Worm (Caenorhabditis elegans) whole organism, young adult: ENCODE data around the gene F26G5.1.

ENCODE experiments used
- F10E7.11 ChIP-seq: sonication (generic microtip); optimal IDR thresholded peaks from 2 replicates; lab custom pipeline; 2017; ENCODE audit warnings: mild to moderate bottlenecking, missing genetic modification characterization, moderate library complexity, missing compliant biosample characterization
- F23B12.7 ChIP-seq: sonication (generic microtip); optimal IDR thresholded peaks from 2 replicates; lab custom pipeline; 2017; ENCODE audit warnings: missing genetic modification characterization, mild to moderate bottlenecking, missing compliant biosample characterization, antibody characterized with exemption, moderate library complexity; ENCODE audit not compliant: insufficient read depth
- K11D2.4 ChIP-seq: fragments of 200-800 bp; sonication (Bioruptor generic); IDR thresholded peaks from 2 replicates; pipeline ENCODE4 v1.3.6; 2022; ENCODE audit warnings: missing genetic modification reagents, missing genetic modification characterization, missing compliant biosample characterization
- Y95B8A.8 ChIP-seq: fragments of 200-800 bp; sonication (Bioruptor generic); IDR thresholded peaks from 2 replicates; pipeline ENCODE4 v1.3.6; 2022; ENCODE audit warnings: missing genetic modification reagents, missing genetic modification characterization, missing compliant biosample characterization
- dpl-1 ChIP-seq: fragments of 150-350 bp; optimal IDR thresholded peaks from 2 replicates; lab custom pipeline; 2014; ENCODE audit warnings: missing biosample characterization, missing genetic modification reagents, missing genetic modification characterization
- gei-17 ChIP-seq: fragments of 200-800 bp; sonication (Bioruptor generic); optimal IDR thresholded peaks from 2 replicates; lab custom pipeline; 2018; ENCODE audit warnings: mild to moderate bottlenecking, missing genetic modification characterization, missing compliant biosample characterization
- madf-10 ChIP-seq: sonication (generic microtip); optimal IDR thresholded peaks from 2 replicates; lab custom pipeline; 2016; ENCODE audit warnings: mild to moderate bottlenecking, missing genetic modification characterization, missing compliant biosample characterization
- nfya-1 ChIP-seq: sonication (generic microtip); optimal IDR thresholded peaks from 2 replicates; lab custom pipeline; 2017; ENCODE audit warnings: antibody characterized with exemption, missing compliant biosample characterization, missing genetic modification characterization, borderline replicate concordance; ENCODE audit not compliant: insufficient read depth
- pha-4 ChIP-seq: fragments of 150-350 bp; sonication (generic microtip); optimal IDR thresholded peaks from 2 replicates; lab custom pipeline; 2014; ENCODE audit warnings: missing biosample characterization, missing genetic modification reagents, missing genetic modification characterization
- rcor-1 ChIP-seq: fragments of 200-800 bp; sonication (Bioruptor generic); IDR thresholded peaks from 2 replicates; pipeline ENCODE4 v1.3.6; 2022; ENCODE audit warnings: missing genetic modification reagents, missing genetic modification characterization, missing compliant biosample characterization
- snpc-1.3 ChIP-seq: sonication (generic microtip); optimal IDR thresholded peaks from 2 replicates; lab custom pipeline; 2017; ENCODE audit warnings: missing genetic modification characterization, mild to moderate bottlenecking, missing compliant biosample characterization, antibody characterized with exemption, moderate library complexity, missing genotype, missing genetic modification reagents; ENCODE audit not compliant: insufficient read depth
- tbp1 ChIP-seq: fragments of 200-800 bp; sonication (Bioruptor generic); optimal IDR thresholded peaks from 2 replicates; lab custom pipeline; 2018; ENCODE audit warnings: mild to moderate bottlenecking, missing genetic modification characterization, missing compliant biosample characterization
- unc-130 ChIP-seq: sonication (generic microtip); optimal IDR thresholded peaks from 2 replicates; lab custom pipeline; 2016; ENCODE audit warnings: missing genetic modification reagents, missing genetic modification characterization, missing compliant biosample characterization
- unc-62 ChIP-seq: fragments of 150-350 bp; optimal IDR thresholded peaks from 2 replicates; lab custom pipeline; 2014; ENCODE audit warnings: missing biosample characterization, missing genetic modification reagents, missing genetic modification characterization

DNA sequence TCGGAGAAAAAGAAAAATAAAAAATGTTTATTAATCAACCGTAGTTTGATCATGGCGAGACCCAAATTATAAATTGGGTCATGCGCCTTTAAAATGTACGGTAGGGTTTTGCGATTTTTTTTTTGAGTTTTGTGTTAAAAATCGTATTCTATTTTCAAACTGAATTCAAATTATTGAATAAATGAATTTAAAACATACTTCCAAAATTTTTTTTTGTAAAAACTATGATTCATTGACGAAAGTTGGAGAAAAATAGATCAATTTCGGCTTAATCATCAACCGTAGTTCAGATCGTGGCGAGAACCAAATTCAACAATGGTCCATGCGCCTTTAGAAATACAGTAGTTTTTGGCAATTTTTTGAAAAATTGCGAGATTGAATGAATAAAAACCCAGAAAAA lies 11.7 kb upstream of the F26G5.1 start:
- no peak for TF ChIP-seq pha-4 (tag; lab: Kevin White, UChicago)
- no peak for TF ChIP-seq F23B12.7 (tag; lab: Kevin White, UChicago)
- no peak for TF ChIP-seq unc-130 (GFP tag; lab: Kevin White, UChicago)
- TF ChIP-seq tbp1 (GFP tag; lab: Kevin White, UChicago), result no peak
- TF ChIP-seq nfya-1 (tag; lab: Kevin White, UChicago), result no peak
- no peak for TF ChIP-seq F10E7.11
- no peak for TF ChIP-seq madf-10
- no peak for TF ChIP-seq gei-17 (GFP tag; lab: Kevin White, UChicago)
- no peak for TF ChIP-seq rcor-1 (GFP tag; lab: Robert Waterston, UW)
- no peak for TF ChIP-seq Y95B8A.8
- no peak for TF ChIP-seq snpc-1.3 (tag; lab: Kevin White, UChicago)
- no peak for TF ChIP-seq unc-62 (GFP tag; lab: Kevin White, UChicago)
- peak; percentile 9 for TF ChIP-seq dpl-1 (GFP tag; lab: Kevin White, UChicago)
- TF ChIP-seq K11D2.4 (GFP tag; lab: Robert Waterston, UW), result no peak
